Fruit fly (Drosophila melanogaster) whole organism, embryonic: Measurements from ENCODE around the gene IFT54.
A peak's percentile ranks its signal among the peaks of the same experiment; 100 is the strongest.

Experiments used
- Abd-B ChIP-seq: fragments of 200-800 bp; sonication (Bioruptor generic); optimal IDR thresholded peaks from 2 replicates; lab custom pipeline; 2018; ENCODE audit warnings: missing biosample characterization, mild to moderate bottlenecking, missing genetic modification characterization, moderate library complexity
- CG10321 ChIP-seq: fragments of 200-800 bp; sonication (Bioruptor generic); IDR thresholded peaks from 2 replicates; pipeline ENCODE4 v1.3.6; 2022; ENCODE audit warnings: missing biosample characterization, missing genetic modification characterization
- CG10431 ChIP-seq: fragments of 200-800 bp; sonication (Bioruptor generic); optimal IDR thresholded peaks from 3 replicates; lab custom pipeline; 2018; ENCODE audit warnings: missing biosample characterization, mild to moderate bottlenecking, missing genetic modification characterization
- CG10979 ChIP-seq: fragments of 200-800 bp; sonication (Bioruptor generic); optimal IDR thresholded peaks from 2 replicates; lab custom pipeline; 2018; ENCODE audit warnings: missing biosample characterization, mild to moderate bottlenecking, missing genetic modification characterization, moderate library complexity
- CG11398 ChIP-seq: fragments of 200-800 bp; sonication (Bioruptor generic); optimal IDR thresholded peaks from 2 replicates; lab custom pipeline; 2016; ENCODE audit warnings: missing biosample characterization, missing genetic modification characterization
- CG12104 ChIP-seq: fragments of 200-800 bp; sonication (Bioruptor generic); optimal IDR thresholded peaks from 3 replicates; lab custom pipeline; 2016; ENCODE audit warnings: missing biosample characterization, missing genetic modification characterization
- CG13775 ChIP-seq: fragments of 200-800 bp; sonication (Bioruptor generic); optimal IDR thresholded peaks from 3 replicates; lab custom pipeline; 2017; ENCODE audit warnings: missing biosample characterization, mild to moderate bottlenecking, missing genetic modification characterization
- CG14667 ChIP-seq: fragments of 200-800 bp; sonication (Bioruptor generic); IDR thresholded peaks from 2 replicates; pipeline ENCODE4 v1.3.6; 2022; ENCODE audit warnings: missing biosample characterization, missing genetic modification characterization
- CG15011 ChIP-seq: fragments of 200-800 bp; sonication (Bioruptor generic); optimal IDR thresholded peaks from 3 replicates; lab custom pipeline; 2018; ENCODE audit warnings: missing biosample characterization, mild to moderate bottlenecking, missing genetic modification characterization
- CG15269 ChIP-seq: fragments of 200-800 bp; sonication (Bioruptor generic); optimal IDR thresholded peaks from 2 replicates; lab custom pipeline; 2018; ENCODE audit warnings: missing biosample characterization, mild to moderate bottlenecking, missing genetic modification characterization, moderate library complexity
- CG15696 ChIP-seq: fragments of 200-800 bp; sonication (Bioruptor generic); optimal IDR thresholded peaks from 2 replicates; lab custom pipeline; 2019; ENCODE audit warnings: missing biosample characterization, mild to moderate bottlenecking, missing genetic modification characterization, moderate library complexity
- CG17328 ChIP-seq: fragments of 200-800 bp; sonication (Bioruptor generic); IDR thresholded peaks from 2 replicates; pipeline ENCODE4 v1.3.6; 2022; ENCODE audit warnings: missing biosample characterization, missing genetic modification characterization
- CG17359 ChIP-seq: fragments of 200-800 bp; sonication (Bioruptor generic); optimal IDR thresholded peaks from 3 replicates; lab custom pipeline; 2018; ENCODE audit warnings: missing biosample characterization, mild to moderate bottlenecking, missing genetic modification characterization, moderate library complexity
- CG17802 ChIP-seq: fragments of 200-800 bp; sonication (Bioruptor generic); optimal IDR thresholded peaks from 2 replicates; lab custom pipeline; 2018; ENCODE audit warnings: missing biosample characterization, mild to moderate bottlenecking, missing genetic modification characterization, moderate library complexity
- CG17829 ChIP-seq: fragments of 200-800 bp; optimal IDR thresholded peaks from 2 replicates; lab custom pipeline; 2019; ENCODE audit warnings: missing biosample characterization, mild to moderate bottlenecking, missing genetic modification characterization, moderate library complexity
- CG17912 ChIP-seq: fragments of 200-800 bp; sonication (Bioruptor generic); optimal IDR thresholded peaks from 2 replicates; lab custom pipeline; 2018; ENCODE audit warnings: missing biosample characterization, mild to moderate bottlenecking, missing genetic modification characterization
- CG30403 ChIP-seq: fragments of 200-800 bp; sonication (Bioruptor generic); optimal IDR thresholded peaks from 3 replicates; lab custom pipeline; 2016; ENCODE audit warnings: missing biosample characterization, missing genetic modification characterization
- CG3065 ChIP-seq: fragments of 200-800 bp; sonication (Bioruptor generic); optimal IDR thresholded peaks from 2 replicates; lab custom pipeline; 2016; ENCODE audit warnings: missing biosample characterization, missing genetic modification characterization
- CG31365 ChIP-seq: fragments of 200-800 bp; sonication (Bioruptor generic); optimal IDR thresholded peaks from 2 replicates; lab custom pipeline; 2018; ENCODE audit warnings: missing biosample characterization, mild to moderate bottlenecking, missing genetic modification characterization
- CG34422 ChIP-seq: fragments of 200-800 bp; sonication (Bioruptor generic); IDR thresholded peaks from 3 replicates; pipeline ENCODE4 v1.3.6; 2022; ENCODE audit warnings: missing biosample characterization, missing genetic modification characterization
- CG4404 ChIP-seq: fragments of 200-800 bp; sonication (Bioruptor generic); IDR thresholded peaks from 2 replicates; pipeline ENCODE4 v1.3.6; 2022; ENCODE audit warnings: missing biosample characterization, missing genetic modification characterization
- CG8944 ChIP-seq: fragments of 200-800 bp; sonication (Bioruptor generic); optimal IDR thresholded peaks from 3 replicates; lab custom pipeline; 2016; ENCODE audit warnings: missing biosample characterization, missing genetic modification characterization
- CG9876 ChIP-seq: fragments of 200-800 bp; sonication (Bioruptor generic); optimal IDR thresholded peaks from 2 replicates; lab custom pipeline; 2016; ENCODE audit warnings: missing biosample characterization, missing genetic modification characterization
- Dad ChIP-seq: fragments of 200-800 bp; sonication (Bioruptor generic); optimal IDR thresholded peaks from 3 replicates; lab custom pipeline; 2016; ENCODE audit warnings: missing biosample characterization, missing genetic modification characterization
- Dbx ChIP-seq: fragments of 200-800 bp; sonication (Bioruptor generic); IDR thresholded peaks from 3 replicates; pipeline ENCODE4 v1.3.6; 2022; ENCODE audit warnings: missing biosample characterization, missing genetic modification characterization
- Deaf1 ChIP-seq: fragments of 200-800 bp; optimal IDR thresholded peaks from 3 replicates; lab custom pipeline; 2019; ENCODE audit warnings: missing biosample characterization, mild to moderate bottlenecking, missing genetic modification characterization, moderate library complexity
- Dfd ChIP-seq, 2 experiments: fragments of >200 bp; optimal IDR thresholded peaks; 2 replicates each; lab custom pipeline; 2017; ENCODE audit warnings: missing biosample characterization in 2 of 2, missing genetic modification characterization in 2 of 2
- E2f1 ChIP-seq: fragments of 200-800 bp; sonication (Bioruptor generic); IDR thresholded peaks from 2 replicates; pipeline ENCODE4 v1.3.6; 2022; ENCODE audit warnings: missing biosample characterization, missing genetic modification characterization
- Lim3 ChIP-seq: fragments of 200-800 bp; sonication (Bioruptor generic); IDR thresholded peaks from 2 replicates; pipeline ENCODE4 v1.3.6; 2022; ENCODE audit warnings: missing biosample characterization, missing genetic modification characterization
- Med ChIP-seq: fragments of 200-800 bp; sonication (Bioruptor generic); peaks from one replicate; lab custom pipeline; 2016; ENCODE audit warnings: missing biosample characterization, missing genetic modification characterization, mild to moderate bottlenecking, inconsistent platforms, moderate library complexity
- Nf-YA ChIP-seq: fragments of 200-800 bp; sonication (Bioruptor generic); IDR thresholded peaks from 2 replicates; pipeline ENCODE4 v1.3.6; 2022; ENCODE audit warnings: missing biosample characterization, missing genetic modification characterization
- Oli ChIP-seq: fragments of 200-800 bp; sonication (Bioruptor generic); optimal IDR thresholded peaks from 2 replicates; lab custom pipeline; 2018; ENCODE audit warnings: missing biosample characterization, mild to moderate bottlenecking, missing genetic modification characterization, moderate library complexity
- Ssrp ChIP-seq: fragments of 200-800 bp; sonication (Bioruptor generic); optimal IDR thresholded peaks from 2 replicates; lab custom pipeline; 2018; ENCODE audit warnings: missing biosample characterization, mild to moderate bottlenecking, missing genetic modification characterization, moderate library complexity
- Trl ChIP-seq, 3 experiments: fragments of >200 bp in 2 of 3; fragments of 200-800 bp in 1 of 3; sonication (Bioruptor generic) in 1 of 3; optimal IDR thresholded peaks; 2 replicates in 1 of 3; 3 replicates in 2 of 3; lab custom pipeline; 2016 to 2017; ENCODE audit warnings: missing biosample characterization in 1 of 3, missing genetic modification characterization in 1 of 3
- amos ChIP-seq: fragments of 200-800 bp; sonication (Bioruptor generic); IDR thresholded peaks from 2 replicates; pipeline ENCODE4 v1.3.6; 2022; ENCODE audit warnings: missing biosample characterization, missing genetic modification characterization; ENCODE audit not compliant: partially characterized antibody
- bcd ChIP-seq: fragments of 200-800 bp; sonication (Bioruptor generic); optimal IDR thresholded peaks from 2 replicates; lab custom pipeline; 2017; ENCODE audit warnings: missing biosample characterization, mild to moderate bottlenecking, missing genetic modification characterization
- btn ChIP-seq: fragments of 200-800 bp; sonication (Bioruptor generic); optimal IDR thresholded peaks from 2 replicates; lab custom pipeline; 2016; ENCODE audit warnings: missing biosample characterization, missing genetic modification characterization
- chm ChIP-seq: fragments of 200-800 bp; sonication (Bioruptor generic); IDR thresholded peaks from 2 replicates; pipeline ENCODE4 v1.3.6; 2022; ENCODE audit warnings: missing biosample characterization, missing genetic modification characterization
- crp ChIP-seq, 2 experiments: fragments of 200-800 bp; sonication (Bioruptor generic); optimal IDR thresholded peaks; 2 replicates in 1 of 2; 3 replicates in 1 of 2; lab custom pipeline; 2017; ENCODE audit warnings: missing biosample characterization in 2 of 2, missing genetic modification characterization in 2 of 2, mild to moderate bottlenecking in 1 of 2, moderate library complexity in 1 of 2
- fd64A ChIP-seq: fragments of 200-800 bp; sonication (Bioruptor generic); optimal IDR thresholded peaks from 3 replicates; lab custom pipeline; 2018; ENCODE audit warnings: missing biosample characterization, mild to moderate bottlenecking, missing genetic modification characterization
- gsb ChIP-seq: fragments of 200-800 bp; sonication (Bioruptor generic); IDR thresholded peaks from 2 replicates; pipeline ENCODE4 v1.3.6; 2022; ENCODE audit warnings: missing biosample characterization, missing genetic modification characterization
- sens ChIP-seq: fragments of 200-800 bp; sonication (Bioruptor generic); peaks from one replicate; lab custom pipeline; 2016; ENCODE audit warnings: missing biosample characterization, missing genetic modification characterization
- sna ChIP-seq: fragments of 200-800 bp; sonication (Bioruptor generic); IDR thresholded peaks from 2 replicates; pipeline ENCODE4 v1.3.6; 2022; ENCODE audit warnings: missing biosample characterization, missing genetic modification characterization; ENCODE audit not compliant: partially characterized antibody
- tna ChIP-seq: fragments of 200-800 bp; sonication (Bioruptor generic); IDR thresholded peaks from 2 replicates; pipeline ENCODE4 v1.3.6; 2022; ENCODE audit warnings: missing biosample characterization, missing genetic modification characterization; ENCODE audit not compliant: partially characterized antibody
- toy ChIP-seq: fragments of 200-800 bp; sonication (Bioruptor generic); IDR thresholded peaks from 2 replicates; pipeline ENCODE4 v1.3.6; 2022; ENCODE audit warnings: missing biosample characterization, missing genetic modification characterization
- tx ChIP-seq: fragments of 200-800 bp; sonication (Bioruptor generic); optimal IDR thresholded peaks from 2 replicates; lab custom pipeline; 2016; ENCODE audit warnings: missing biosample characterization, missing genetic modification characterization
- usp ChIP-seq: fragments of >200 bp; optimal IDR thresholded peaks from 2 replicates; lab custom pipeline; 2017; ENCODE audit warnings: missing biosample characterization, missing genetic modification characterization
- zen ChIP-seq: fragments of 200-800 bp; sonication (Bioruptor generic); optimal IDR thresholded peaks from 3 replicates; lab custom pipeline; 2018; ENCODE audit warnings: missing biosample characterization, mild to moderate bottlenecking, missing genetic modification characterization, moderate library complexity

Gene IFT54

DNA sequence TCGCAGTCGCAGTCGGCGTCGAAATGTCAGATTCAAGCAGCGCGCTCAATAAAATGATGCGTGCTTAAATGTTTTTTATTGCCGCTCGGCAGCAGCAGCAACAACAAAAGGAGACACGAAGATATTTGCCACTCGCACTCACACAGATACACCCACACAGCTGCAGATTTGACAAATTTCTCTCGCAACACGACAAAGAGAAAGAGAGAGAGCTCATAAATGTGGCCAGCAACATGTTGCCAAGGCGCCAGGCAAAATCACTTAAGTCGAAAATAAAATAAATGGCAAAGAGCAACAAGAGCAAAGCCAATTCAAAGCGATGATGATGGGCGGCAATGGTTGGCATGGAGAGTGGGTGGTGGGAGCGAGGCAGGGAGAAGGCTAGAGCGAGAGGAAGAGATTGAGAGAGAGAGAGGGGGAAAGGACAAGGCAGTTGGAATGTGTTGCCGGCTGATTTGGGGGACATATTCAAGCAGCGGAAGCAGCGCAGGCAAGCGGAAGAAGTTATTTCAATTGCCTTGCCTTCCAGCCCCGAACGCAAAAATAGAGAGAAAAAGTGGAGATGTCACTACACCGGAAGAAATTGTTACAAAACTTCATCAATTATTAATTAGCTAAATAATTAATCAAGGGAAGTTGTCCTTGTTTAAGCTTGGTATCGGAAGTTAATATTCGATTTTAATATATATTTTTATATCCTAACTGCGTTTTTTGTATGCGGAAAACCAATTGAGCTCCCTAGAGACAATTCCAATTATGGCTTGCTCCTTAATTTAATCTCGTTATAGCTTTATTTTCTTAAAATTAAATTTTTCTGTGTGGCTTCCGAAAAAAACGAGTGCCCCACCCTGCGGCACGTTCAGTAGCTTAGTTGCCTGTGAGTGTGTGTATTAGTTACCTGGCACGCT lies 44.9 kb downstream of the IFT54 start (continued):
- TF ChIP-seq CG17829 (tag; lab: Kevin White, UChicago) (peak; percentile 46), CG9876 (GFP tag; lab: Kevin White, UChicago) (no peak), CG15696 (tag; lab: Kevin White, UChicago) (no peak), Abd-B (GFP tag; lab: Kevin White, UChicago) (peak; percentile 48), Ssrp (tag; lab: Kevin White, UChicago) (peak; percentile 41), CG10321 (GFP tag; lab: Robert Waterston, UW) (no peak), Oli (tag; lab: Kevin White, UChicago) (peak; percentile 68), CG12104 (GFP tag; lab: Kevin White, UChicago) (peak; percentile 22), Dad (GFP tag; lab: Kevin White, UChicago) (no peak), btn (no peak), CG17912 (GFP tag; lab: Kevin White, UChicago) (no peak), CG13775 (GFP tag; lab: Kevin White, UChicago) (peak; percentile 53), E2f1 (GFP tag; lab: Robert Waterston, UW) (peak; percentile 27; the same call in 1 of the 2 replicates), CG17359 (tag; lab: Kevin White, UChicago) (peak; percentile 66), bcd (GFP tag; lab: Kevin White, UChicago) (peak; percentile 69), CG17802 (tag; lab: Kevin White, UChicago) (no peak), Nf-YA (GFP tag; lab: Robert Waterston, UW) (no peak), CG3065 (GFP tag; lab: Kevin White, UChicago) (no peak), CG34422 (GFP tag; lab: Robert Waterston, UW) (0 out of 3 replicates have a peak, but pooled peaks have one; percentile 26), Deaf1 (tag; lab: Kevin White, UChicago) (peak; percentile 90), gsb (GFP tag; lab: Robert Waterston, UW) (peak; percentile 16; the same call in 1 of the 2 replicates), CG8944 (GFP tag; lab: Kevin White, UChicago) (no peak), toy (GFP tag; lab: Robert Waterston, UW) (peak; percentile 16; the same call in 1 of the 2 replicates), CG11398 (GFP tag; lab: Kevin White, UChicago) (no peak), crp (GFP tag; optimal IDR thresholded peaks at IDR 0.05; lab: Kevin White, UChicago) (no peak), sens (GFP tag; lab: Kevin White, UChicago) (peak; percentile 83), CG17328 (GFP tag; lab: Robert Waterston, UW) (peak; percentile 52; the same call in 1 of the 2 replicates), CG15269 (tag; lab: Kevin White, UChicago) (peak; percentile 66), fd64A (GFP tag; lab: Kevin White, UChicago) (no peak), tna (no peak), CG15011 (peak; percentile 42), Med (GFP tag; lab: Kevin White, UChicago) (peak; percentile 80), Dbx (GFP tag; lab: Robert Waterston, UW) (peak; percentile 51; the same call in 1 of the 3 replicates), CG31365 (tag; lab: Kevin White, UChicago) (no peak), usp (GFP tag; lab: Kevin White, UChicago) (no peak), Trl (optimal IDR thresholded peaks at IDR 0.05; lab: Kevin White, UChicago) (peak; percentile 69 to 84), Trl (GFP tag; optimal IDR thresholded peaks at IDR 0.05; lab: Kevin White, UChicago) (no peak), zen (tag; lab: Kevin White, UChicago) (no peak), CG10979 (peak; percentile 50), Dfd (GFP tag; optimal IDR thresholded peaks at IDR 0.05; lab: Kevin White, UChicago) (no peak), CG14667 (GFP tag; lab: Robert Waterston, UW) (0 out of 2 replicates have a peak, but pooled peaks have one; percentile 17), CG10431 (GFP tag; lab: Kevin White, UChicago) (no peak), tx (no peak), sna (GFP tag; lab: Robert Waterston, UW) (no peak), chm (GFP tag; lab: Robert Waterston, UW) (no peak), Lim3 (GFP tag; lab: Robert Waterston, UW) (no peak), CG4404 (no peak), CG30403 (peak; percentile 62), amos (GFP tag; lab: Robert Waterston, UW) (no peak)
